Worm (Caenorhabditis elegans) whole organism, young adult: ENCODE data around the gene ric-3.
A peak's percentile ranks its signal among the peaks of the same experiment; 100 is the strongest.

Source experiments
- D2030.7 ChIP-seq: fragments of 200-800 bp; sonication (Bioruptor generic); IDR thresholded peaks from 2 replicates; pipeline ENCODE4 v1.3.6; 2022; ENCODE audit warnings: missing genetic modification reagents, missing genetic modification characterization, missing compliant biosample characterization
- F23B12.7 ChIP-seq: sonication (generic microtip); optimal IDR thresholded peaks from 2 replicates; lab custom pipeline; 2017; ENCODE audit warnings: missing genetic modification characterization, mild to moderate bottlenecking, missing compliant biosample characterization, antibody characterized with exemption, moderate library complexity; ENCODE audit not compliant: insufficient read depth
- F33H1.4 ChIP-seq: fragments of 200-800 bp; sonication (Bioruptor generic); IDR thresholded peaks from 2 replicates; pipeline ENCODE4 v1.3.6; 2022; ENCODE audit warnings: missing genetic modification reagents, missing genetic modification characterization, missing compliant biosample characterization
- F37B4.10 ChIP-seq: fragments of 200-800 bp; sonication (Bioruptor generic); IDR thresholded peaks from 2 replicates; pipeline ENCODE4 v1.3.6; 2022; ENCODE audit warnings: missing genetic modification characterization, missing compliant biosample characterization
- T07F8.4 ChIP-seq: sonication (generic microtip); optimal IDR thresholded peaks from 2 replicates; lab custom pipeline; 2016; ENCODE audit warnings: mild to moderate bottlenecking, missing genetic modification characterization, moderate library complexity, missing compliant biosample characterization
- aptf-2 ChIP-seq: fragments of 200-800 bp; sonication (Bioruptor generic); conservative IDR thresholded peaks from 2 replicates; pipeline ENCODE4 v1.3.6; 2022; ENCODE audit warnings: missing genetic modification reagents, missing genetic modification characterization, missing compliant biosample characterization
- atf-7 ChIP-seq: sonication (generic microtip); optimal IDR thresholded peaks from 2 replicates; lab custom pipeline; 2017; ENCODE audit warnings: mild to moderate bottlenecking, missing genetic modification characterization, missing compliant biosample characterization
- attf-3 ChIP-seq: fragments of 200-800 bp; sonication (Bioruptor generic); conservative IDR thresholded peaks from 2 replicates; pipeline ENCODE4 v1.3.6; 2022; ENCODE audit warnings: missing genetic modification reagents, missing genetic modification characterization, missing compliant biosample characterization
- ceh-100 ChIP-seq: fragments of 200-800 bp; sonication (Bioruptor generic); IDR thresholded peaks from 2 replicates; pipeline ENCODE4 v1.3.6; 2022; ENCODE audit warnings: missing genetic modification reagents, missing genetic modification characterization, missing compliant biosample characterization
- ceh-40 ChIP-seq: fragments of 200-800 bp; sonication (Bioruptor generic); IDR thresholded peaks from 2 replicates; pipeline ENCODE4 v1.3.6; 2022; ENCODE audit warnings: missing genetic modification characterization, missing compliant biosample characterization
- ceh-91 ChIP-seq: fragments of 200-800 bp; sonication (Bioruptor generic); IDR thresholded peaks from 2 replicates; pipeline ENCODE4 v1.3.6; 2022; ENCODE audit warnings: missing genetic modification reagents, missing genetic modification characterization, missing compliant biosample characterization
- die-1 ChIP-seq: sonication (generic microtip); optimal IDR thresholded peaks from 2 replicates; lab custom pipeline; 2016; ENCODE audit warnings: missing genotype, mild to moderate bottlenecking, missing genetic modification characterization, missing compliant biosample characterization
- egrh-3 ChIP-seq: fragments of 200-800 bp; sonication (Bioruptor generic); IDR thresholded peaks from 2 replicates; pipeline ENCODE4 v1.3.6; 2022; ENCODE audit warnings: missing genetic modification reagents, missing genetic modification characterization, missing compliant biosample characterization
- fkh-3 ChIP-seq: sonication (generic microtip); optimal IDR thresholded peaks from 2 replicates; lab custom pipeline; 2016; ENCODE audit warnings: mild to moderate bottlenecking, missing genetic modification characterization, missing compliant biosample characterization
- hmg-1.2 ChIP-seq: fragments of 200-800 bp; sonication (Bioruptor generic); IDR thresholded peaks from 2 replicates; pipeline ENCODE4 v1.3.6; 2022; ENCODE audit warnings: missing genetic modification reagents, missing genetic modification characterization, missing compliant biosample characterization
- hrde-1 ChIP-seq: sonication (generic microtip); optimal IDR thresholded peaks from 2 replicates; lab custom pipeline; 2016; ENCODE audit warnings: missing genetic modification characterization, mild to moderate bottlenecking, missing compliant biosample characterization, moderate library complexity, missing genotype, missing genetic modification reagents, borderline replicate concordance
- let-526 ChIP-seq: fragments of 200-800 bp; sonication (Bioruptor generic); IDR thresholded peaks from 2 replicates; pipeline ENCODE4 v1.3.6; 2022; ENCODE audit warnings: missing genetic modification reagents, missing genetic modification characterization, missing compliant biosample characterization
- lin-35 ChIP-seq, 3 experiments: fragments of 150-350 bp in 2 of 3; sonication (generic microtip) in 1 of 3; optimal IDR thresholded peaks; 2 replicates each; lab custom pipeline; 2014 to 2018; ENCODE audit warnings: missing biosample characterization in 3 of 3, missing genetic modification characterization in 3 of 3, missing genetic modification reagents in 3 of 3
- madf-10 ChIP-seq: sonication (generic microtip); optimal IDR thresholded peaks from 2 replicates; lab custom pipeline; 2016; ENCODE audit warnings: mild to moderate bottlenecking, missing genetic modification characterization, missing compliant biosample characterization
- madf-3 ChIP-seq: fragments of 200-800 bp; sonication (Bioruptor generic); IDR thresholded peaks from 2 replicates; pipeline ENCODE4 v1.3.6; 2022; ENCODE audit warnings: missing genetic modification reagents, missing genetic modification characterization, missing compliant biosample characterization
- madf-8 ChIP-seq: fragments of 200-800 bp; sonication (Bioruptor generic); conservative IDR thresholded peaks from 2 replicates; pipeline ENCODE4 v1.3.6; 2022; ENCODE audit warnings: missing genetic modification reagents, missing genetic modification characterization, missing compliant biosample characterization
- mcd-1 ChIP-seq: fragments of 200-800 bp; sonication (Bioruptor generic); IDR thresholded peaks from 2 replicates; pipeline ENCODE4 v1.3.6; 2022; ENCODE audit warnings: missing genetic modification reagents, missing genetic modification characterization, missing compliant biosample characterization
- mel-28 ChIP-seq: sonication (generic microtip); optimal IDR thresholded peaks from 2 replicates; lab custom pipeline; 2016; ENCODE audit warnings: borderline replicate concordance, mild to moderate bottlenecking, missing genetic modification characterization, missing compliant biosample characterization
- nfyb-1 ChIP-seq: fragments of 200-800 bp; sonication (Bioruptor generic); IDR thresholded peaks from 2 replicates; pipeline ENCODE4 v1.3.6; 2022; ENCODE audit warnings: missing genetic modification reagents, missing genetic modification characterization, missing compliant biosample characterization
- nhr-120 ChIP-seq: fragments of 200-800 bp; sonication (Bioruptor generic); IDR thresholded peaks from 2 replicates; pipeline ENCODE4 v1.3.6; 2022; ENCODE audit warnings: missing genetic modification characterization, missing compliant biosample characterization
- nhr-27 ChIP-seq: fragments of 200-800 bp; sonication (Bioruptor generic); optimal IDR thresholded peaks from 2 replicates; lab custom pipeline; 2018; ENCODE audit warnings: mild to moderate bottlenecking, missing genetic modification characterization, moderate library complexity, missing compliant biosample characterization
- nhr-90 ChIP-seq: sonication (generic microtip); optimal IDR thresholded peaks from 2 replicates; lab custom pipeline; 2016; ENCODE audit warnings: missing genotype, mild to moderate bottlenecking, missing genetic modification characterization, missing compliant biosample characterization
- rec-8 ChIP-seq, 2 experiments: sonication (generic microtip); optimal IDR thresholded peaks; 2 replicates each; lab custom pipeline; 2016; ENCODE audit warnings: mild to moderate bottlenecking in 2 of 2, missing genetic modification characterization in 2 of 2, missing genetic modification reagents in 2 of 2, missing genotype in 2 of 2, missing biosample characterization in 1 of 2, missing compliant biosample characterization in 1 of 2, moderate library complexity in 1 of 2
- rpc-1 ChIP-seq, 2 experiments: fragments of 150-350 bp in 1 of 2; sonication (generic microtip) in 1 of 2; optimal IDR thresholded peaks; 2 replicates each; lab custom pipeline; 2014 to 2018; ENCODE audit warnings: missing biosample characterization in 1 of 2, missing genetic modification characterization in 1 of 2, missing genetic modification reagents in 1 of 2, missing genotype in 1 of 2
- sea-2 ChIP-seq: fragments of 200-800 bp; sonication (Bioruptor generic); IDR thresholded peaks from 2 replicates; pipeline ENCODE4 v1.3.6; 2022; ENCODE audit warnings: missing genetic modification characterization, missing compliant biosample characterization
- snpc-3.4 ChIP-seq: sonication (generic microtip); optimal IDR thresholded peaks from 2 replicates; lab custom pipeline; 2017; ENCODE audit warnings: missing genetic modification characterization, mild to moderate bottlenecking, missing compliant biosample characterization, antibody characterized with exemption, moderate library complexity, missing genotype, missing genetic modification reagents
- sptf-2 ChIP-seq: fragments of 200-800 bp; sonication (Bioruptor generic); optimal IDR thresholded peaks from 2 replicates; lab custom pipeline; 2018; ENCODE audit warnings: mild to moderate bottlenecking, missing genetic modification characterization, missing compliant biosample characterization
- unc-130 ChIP-seq: sonication (generic microtip); optimal IDR thresholded peaks from 2 replicates; lab custom pipeline; 2016; ENCODE audit warnings: missing genetic modification reagents, missing genetic modification characterization, missing compliant biosample characterization
- xnd-1 ChIP-seq: sonication (generic microtip); optimal IDR thresholded peaks from 2 replicates; lab custom pipeline; 2016; ENCODE audit warnings: missing genotype, missing genetic modification reagents, missing genetic modification characterization, missing compliant biosample characterization
- zfh-2 ChIP-seq: fragments of 200-800 bp; sonication (Bioruptor generic); conservative IDR thresholded peaks from 2 replicates; pipeline ENCODE4 v1.3.6; 2022; ENCODE audit warnings: missing genetic modification reagents, missing genetic modification characterization, missing compliant biosample characterization
- ztf-26 ChIP-seq: sonication (generic microtip); optimal IDR thresholded peaks from 2 replicates; lab custom pipeline; 2017; ENCODE audit warnings: missing genetic modification characterization, missing compliant biosample characterization

ric-3 gene

DNA sequence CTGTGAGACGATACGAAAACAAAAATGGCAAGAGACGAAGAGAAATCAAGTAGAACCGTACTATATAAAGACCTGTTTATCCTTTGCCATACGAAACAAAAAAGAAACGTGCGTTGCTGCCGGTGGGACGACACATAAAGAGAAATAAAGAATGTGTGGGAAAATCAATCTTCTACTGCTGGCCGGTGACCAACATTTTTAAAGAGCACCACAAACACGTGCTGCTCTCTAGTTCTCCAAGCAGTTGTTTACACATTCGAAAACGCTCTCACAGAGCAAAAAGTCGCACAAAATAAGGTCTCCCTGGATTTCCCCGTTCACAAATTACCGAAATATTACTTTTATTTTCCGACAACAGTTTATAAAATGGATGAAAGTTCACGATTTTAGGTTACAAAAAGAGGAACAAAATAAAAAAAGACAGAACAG lies 28.5 kb upstream of the ric-3 start, which contains the start of gene imp-3 (continued):
- TF ChIP-seq D2030.7 (GFP tag; lab: Robert Waterston, UW) = no peak
- peak; percentile 22 for TF ChIP-seq snpc-3.4 (tag; lab: Kevin White, UChicago)
- TF ChIP-seq unc-130 = peak; percentile 11
- peak in 1 of 3 experiments; percentile 65 for TF ChIP-seq lin-35 (GFP tag; optimal IDR thresholded peaks at IDR 0.05; lab: Kevin White, UChicago)
- no peak; the same call in 1 of the 2 replicates for TF ChIP-seq hmg-1.2 (GFP tag; lab: Robert Waterston, UW)
- no peak for TF ChIP-seq aptf-2 (GFP tag; lab: Robert Waterston, UW)
- TF ChIP-seq sea-2 (GFP tag; lab: Robert Waterston, UW) = no peak
- no peak for TF ChIP-seq F23B12.7 (tag; lab: Kevin White, UChicago)
- TF ChIP-seq ceh-100 (GFP tag; lab: Robert Waterston, UW) = peak; percentile 60
- TF ChIP-seq nhr-90 (tag; lab: Kevin White, UChicago) = no peak
- TF ChIP-seq T07F8.4 (tag; lab: Kevin White, UChicago) = no peak
- TF ChIP-seq atf-7 (tag; lab: Kevin White, UChicago) = peak; percentile 79
- no peak for TF ChIP-seq ztf-26 (tag; lab: Kevin White, UChicago)
- TF ChIP-seq sptf-2 (GFP tag; lab: Kevin White, UChicago) = no peak
- TF ChIP-seq xnd-1 (tag; lab: Kevin White, UChicago) = peak; percentile 23
- peak; percentile 15; the same call in 1 of the 2 replicates for TF ChIP-seq ceh-91 (GFP tag; lab: Robert Waterston, UW)
- TF ChIP-seq attf-3 (GFP tag; lab: Robert Waterston, UW) = 0 out of 2 replicates have a peak, but pooled peaks have one; percentile 27
- TF ChIP-seq nhr-27 = no peak
- peak; percentile 70 for TF ChIP-seq hrde-1 (tag; lab: Kevin White, UChicago)
- TF ChIP-seq rpc-1 (optimal IDR thresholded peaks at IDR 0.05; lab: Kevin White, UChicago) = no peak
- TF ChIP-seq rpc-1 (tag; optimal IDR thresholded peaks at IDR 0.05; lab: Kevin White, UChicago) = no peak
- TF ChIP-seq egrh-3 (GFP tag; lab: Robert Waterston, UW) = no peak
- 0 out of 2 replicates have a peak, but pooled peaks have one; percentile 38 for TF ChIP-seq F33H1.4 (GFP tag; lab: Robert Waterston, UW)
- no peak for TF ChIP-seq mel-28 (tag; lab: Kevin White, UChicago)
- TF ChIP-seq ceh-40 (GFP tag; lab: Robert Waterston, UW) = peak; percentile 76
- TF ChIP-seq madf-10 (tag; lab: Kevin White, UChicago) = peak; percentile 45
- TF ChIP-seq rec-8 (tag; optimal IDR thresholded peaks at IDR 0.05; lab: Kevin White, UChicago) = no peak
- no peak for TF ChIP-seq fkh-3 (tag; lab: Kevin White, UChicago)
- TF ChIP-seq die-1 (tag; lab: Kevin White, UChicago) = no peak
- no peak for TF ChIP-seq F37B4.10 (GFP tag; lab: Robert Waterston, UW)
- TF ChIP-seq, all 124 proteins: peak for 69

DNA sequence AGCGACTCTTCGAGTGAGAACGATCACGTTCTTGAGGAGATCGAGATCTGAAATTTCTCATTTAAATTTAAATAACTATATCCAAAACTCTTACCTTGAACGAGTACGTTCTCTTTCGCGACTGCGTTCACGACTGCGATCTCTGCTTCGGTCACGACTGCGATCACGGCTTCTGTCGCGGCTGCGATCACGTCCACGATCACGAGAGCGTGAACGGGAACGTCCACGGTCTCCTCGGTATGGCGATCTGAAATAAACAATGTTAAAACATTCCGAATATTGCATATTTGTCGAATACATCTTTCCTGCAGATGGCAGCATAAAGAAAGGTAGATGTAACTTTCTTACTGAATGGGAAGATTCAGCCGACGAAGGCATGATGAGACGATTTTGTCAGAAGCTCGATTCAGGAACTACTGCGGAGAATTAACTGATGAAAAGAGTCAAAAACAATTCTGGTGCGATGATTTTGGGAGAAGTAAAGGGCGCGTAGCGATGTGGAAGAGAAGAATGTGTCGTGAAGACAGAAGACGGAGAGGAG lies 27.8 kb upstream of the ric-3 start:
- TF ChIP-seq nhr-120 (GFP tag; lab: Robert Waterston, UW) = no peak
- no peak for TF ChIP-seq nfyb-1
- TF ChIP-seq let-526 (GFP tag; lab: Robert Waterston, UW) = 0 out of 2 replicates have a peak, but pooled peaks have one; percentile 47
- TF ChIP-seq mcd-1 (GFP tag; lab: Robert Waterston, UW) = peak; percentile 7; the same call in 1 of the 2 replicates
- TF ChIP-seq madf-8 (GFP tag; lab: Robert Waterston, UW) = 0 out of 2 replicates have a peak, but pooled peaks have one; percentile 12
- peak; percentile 57; the same call in 1 of the 2 replicates for TF ChIP-seq madf-3 (GFP tag; lab: Robert Waterston, UW)
- TF ChIP-seq zfh-2 (GFP tag; lab: Robert Waterston, UW) = peak; percentile 36; the same call in 1 of the 2 replicates
- TF ChIP-seq, all 124 proteins: peak for 5
